Fruit fly (Drosophila melanogaster) whole organism, embryonic: ENCODE measurements around the gene CG11723.

Experiments
- Atf3 ChIP-seq: fragments of 200-800 bp; sonication (Bioruptor generic); optimal IDR thresholded peaks from 3 replicates; lab custom pipeline; 2016; ENCODE audit warnings: missing biosample characterization, missing genetic modification characterization
- CG1024 ChIP-seq: fragments of 200-800 bp; sonication (Bioruptor generic); IDR thresholded peaks from 2 replicates; pipeline ENCODE4 v1.3.6; 2022; ENCODE audit warnings: missing biosample characterization, missing genetic modification characterization
- CG10565 ChIP-seq: fragments of 200-800 bp; sonication (Bioruptor generic); optimal IDR thresholded peaks from 3 replicates; lab custom pipeline; 2016; ENCODE audit warnings: missing biosample characterization, mild to moderate bottlenecking, missing genetic modification characterization
- CG11085 ChIP-seq: fragments of 200-800 bp; sonication (Bioruptor generic); IDR thresholded peaks from 2 replicates; pipeline ENCODE4 v1.3.6; 2022; ENCODE audit warnings: missing biosample characterization, missing genetic modification characterization
- CG13624 ChIP-seq: fragments of 200-800 bp; sonication (Bioruptor generic); optimal IDR thresholded peaks from 2 replicates; lab custom pipeline; 2016; ENCODE audit warnings: missing biosample characterization, missing genetic modification characterization
- CG14667 ChIP-seq: fragments of 200-800 bp; sonication (Bioruptor generic); IDR thresholded peaks from 2 replicates; pipeline ENCODE4 v1.3.6; 2022; ENCODE audit warnings: missing biosample characterization, missing genetic modification characterization
- CG15011 ChIP-seq: fragments of 200-800 bp; sonication (Bioruptor generic); optimal IDR thresholded peaks from 3 replicates; lab custom pipeline; 2018; ENCODE audit warnings: missing biosample characterization, mild to moderate bottlenecking, missing genetic modification characterization
- CG15696 ChIP-seq: fragments of 200-800 bp; sonication (Bioruptor generic); optimal IDR thresholded peaks from 2 replicates; lab custom pipeline; 2019; ENCODE audit warnings: missing biosample characterization, mild to moderate bottlenecking, missing genetic modification characterization, moderate library complexity
- CG18619 ChIP-seq: fragments of 200-800 bp; sonication (Bioruptor generic); optimal IDR thresholded peaks from 3 replicates; lab custom pipeline; 2017; ENCODE audit warnings: missing biosample characterization, mild to moderate bottlenecking, missing genetic modification characterization
- CG30020 ChIP-seq: fragments of 200-800 bp; optimal IDR thresholded peaks from 2 replicates; lab custom pipeline; 2019; ENCODE audit warnings: missing biosample characterization, mild to moderate bottlenecking, missing genetic modification characterization, moderate library complexity
- CG30431 ChIP-seq: fragments of 200-800 bp; sonication (Bioruptor generic); optimal IDR thresholded peaks from 2 replicates; lab custom pipeline; 2017; ENCODE audit warnings: missing biosample characterization, missing genetic modification characterization
- CG33557 ChIP-seq: fragments of 200-800 bp; sonication (Bioruptor generic); optimal IDR thresholded peaks from 2 replicates; lab custom pipeline; 2019; ENCODE audit warnings: missing biosample characterization, mild to moderate bottlenecking, missing genetic modification characterization, moderate library complexity
- CG4404 ChIP-seq: fragments of 200-800 bp; sonication (Bioruptor generic); IDR thresholded peaks from 2 replicates; pipeline ENCODE4 v1.3.6; 2022; ENCODE audit warnings: missing biosample characterization, missing genetic modification characterization
- CG7357 ChIP-seq: fragments of 200-800 bp; sonication (Bioruptor generic); IDR thresholded peaks from 3 replicates; pipeline ENCODE4 v1.3.6; 2022; ENCODE audit warnings: missing biosample characterization, missing genetic modification characterization
- CG7928 ChIP-seq: fragments of 200-800 bp; sonication (Bioruptor generic); optimal IDR thresholded peaks from 2 replicates; lab custom pipeline; 2017; ENCODE audit warnings: missing biosample characterization, mild to moderate bottlenecking, missing genetic modification characterization
- Dfd ChIP-seq, 2 experiments: fragments of >200 bp; optimal IDR thresholded peaks; 2 replicates each; lab custom pipeline; 2017; ENCODE audit warnings: missing biosample characterization in 2 of 2, missing genetic modification characterization in 2 of 2
- Hmx ChIP-seq: fragments of 200-800 bp; sonication (Bioruptor generic); optimal IDR thresholded peaks from 2 replicates; lab custom pipeline; 2016; ENCODE audit warnings: missing biosample characterization, missing genetic modification characterization
- Lim3 ChIP-seq: fragments of 200-800 bp; sonication (Bioruptor generic); IDR thresholded peaks from 2 replicates; pipeline ENCODE4 v1.3.6; 2022; ENCODE audit warnings: missing biosample characterization, missing genetic modification characterization
- Mrtf ChIP-seq: fragments of 200-800 bp; sonication (Bioruptor generic); IDR thresholded peaks from 3 replicates; pipeline ENCODE4 v1.3.6; 2022; ENCODE audit warnings: missing biosample characterization, missing genetic modification characterization
- NC2α ChIP-seq: fragments of 200-800 bp; sonication (Bioruptor generic); optimal IDR thresholded peaks from 2 replicates; lab custom pipeline; 2016; ENCODE audit warnings: missing biosample characterization, missing genetic modification characterization
- NC2β ChIP-seq: fragments of 200-800 bp; sonication (Bioruptor generic); optimal IDR thresholded peaks from 2 replicates; lab custom pipeline; 2016; ENCODE audit warnings: missing biosample characterization, missing genetic modification characterization
- Scr ChIP-seq: fragments of 200-800 bp; sonication (Bioruptor generic); IDR thresholded peaks from 2 replicates; pipeline ENCODE4 v1.3.6; 2022; ENCODE audit warnings: missing biosample characterization, missing genetic modification characterization; ENCODE audit not compliant: partially characterized antibody
- Spps ChIP-seq: fragments of 200-800 bp; sonication (Bioruptor generic); optimal IDR thresholded peaks from 2 replicates; lab custom pipeline; 2018; ENCODE audit warnings: missing biosample characterization, mild to moderate bottlenecking, missing genetic modification characterization
- Sry-δ ChIP-seq: fragments of 200-800 bp; sonication (Bioruptor generic); optimal IDR thresholded peaks from 2 replicates; lab custom pipeline; 2016; ENCODE audit warnings: missing biosample characterization, missing genetic modification characterization
- Taf1 ChIP-seq: fragments of 200-800 bp; sonication (Bioruptor generic); IDR thresholded peaks from 2 replicates; pipeline ENCODE4 v1.3.6; 2022; ENCODE audit warnings: missing biosample characterization, missing genetic modification characterization
- Usf ChIP-seq: fragments of 200-800 bp; sonication (Bioruptor generic); optimal IDR thresholded peaks from 2 replicates; lab custom pipeline; 2017; ENCODE audit warnings: missing genotype, missing biosample characterization, missing genetic modification characterization
- al ChIP-seq: fragments of 200-800 bp; sonication (Bioruptor generic); IDR thresholded peaks from 2 replicates; pipeline ENCODE4 v1.3.6; 2022; ENCODE audit warnings: missing biosample characterization, missing genetic modification characterization
- aop ChIP-seq: fragments of 200-800 bp; sonication (Bioruptor generic); IDR thresholded peaks from 2 replicates; pipeline ENCODE4 v1.3.6; 2022; ENCODE audit warnings: missing biosample characterization, missing genetic modification characterization
- ase ChIP-seq: fragments of 200-800 bp; sonication (Bioruptor generic); IDR thresholded peaks from 3 replicates; pipeline ENCODE4 v1.3.6; 2022; ENCODE audit warnings: missing biosample characterization, missing genetic modification characterization
- fd102C ChIP-seq: fragments of 200-800 bp; sonication (Bioruptor generic); optimal IDR thresholded peaks from 2 replicates; lab custom pipeline; 2018; ENCODE audit warnings: missing biosample characterization, mild to moderate bottlenecking, missing genetic modification characterization, moderate library complexity
- her ChIP-seq: fragments of 200-800 bp; sonication (Bioruptor generic); optimal IDR thresholded peaks from 2 replicates; lab custom pipeline; 2016; ENCODE audit warnings: missing biosample characterization, missing genetic modification characterization
- hkb ChIP-seq, 2 experiments: fragments of 200-800 bp in 1 of 2; fragments of >200 bp in 1 of 2; sonication (Bioruptor generic) in 1 of 2; IDR thresholded peaks in 1 of 2; optimal IDR thresholded peaks in 1 of 2; 2 replicates each; pipeline versions ENCODE4 v1.3.6 to Lab custom; 2017 to 2022; ENCODE audit warnings: missing biosample characterization in 1 of 2, missing genetic modification characterization in 1 of 2
- insv ChIP-seq, 2 experiments: fragments of 200-800 bp; sonication (Bioruptor generic); optimal IDR thresholded peaks; 3 replicates each; lab custom pipeline; 2016 to 2018; ENCODE audit warnings: missing biosample characterization in 2 of 2, missing genetic modification characterization in 2 of 2
- mld ChIP-seq: fragments of 200-800 bp; sonication (Bioruptor generic); IDR thresholded peaks from 3 replicates; pipeline ENCODE4 v1.3.6; 2022; ENCODE audit warnings: missing biosample characterization, missing genetic modification characterization; ENCODE audit not compliant: partially characterized antibody
- org-1 ChIP-seq: fragments of 200-800 bp; sonication (Bioruptor generic); optimal IDR thresholded peaks from 2 replicates; lab custom pipeline; 2017; ENCODE audit warnings: missing biosample characterization, missing genetic modification characterization
- pb ChIP-seq: fragments of 200-800 bp; sonication (Bioruptor generic); optimal IDR thresholded peaks from 3 replicates; lab custom pipeline; 2016; ENCODE audit warnings: missing biosample characterization, missing genetic modification characterization
- peb ChIP-seq: fragments of 200-800 bp; sonication (Bioruptor generic); IDR thresholded peaks from 2 replicates; pipeline ENCODE4 v1.3.6; 2022; ENCODE audit warnings: missing biosample characterization, missing genetic modification characterization
- pita ChIP-seq: fragments of 200-800 bp; sonication (Bioruptor generic); optimal IDR thresholded peaks from 2 replicates; lab custom pipeline; 2017; ENCODE audit warnings: missing biosample characterization, mild to moderate bottlenecking, missing genetic modification characterization
- pum ChIP-seq: fragments of 200-800 bp; sonication (Bioruptor generic); optimal IDR thresholded peaks from 2 replicates; lab custom pipeline; 2016; ENCODE audit warnings: missing biosample characterization, missing genetic modification characterization
- slp2 ChIP-seq: fragments of 200-800 bp; sonication (Bioruptor generic); optimal IDR thresholded peaks from 2 replicates; lab custom pipeline; 2016; ENCODE audit warnings: missing biosample characterization, missing genetic modification characterization
- sob ChIP-seq: fragments of 200-800 bp; sonication (Bioruptor generic); IDR thresholded peaks from 2 replicates; pipeline ENCODE4 v1.3.6; 2022; ENCODE audit warnings: missing biosample characterization, missing genetic modification characterization
- tgo ChIP-seq: fragments of 200-800 bp; sonication (Bioruptor generic); IDR thresholded peaks from 3 replicates; pipeline ENCODE4 v1.3.6; 2022; ENCODE audit warnings: missing biosample characterization, missing genetic modification characterization
- tup ChIP-seq: fragments of 200-800 bp; sonication (Bioruptor generic); optimal IDR thresholded peaks from 2 replicates; lab custom pipeline; 2016; ENCODE audit warnings: missing biosample characterization, mild to moderate bottlenecking, missing genetic modification characterization, moderate library complexity
- zen ChIP-seq: fragments of 200-800 bp; sonication (Bioruptor generic); optimal IDR thresholded peaks from 3 replicates; lab custom pipeline; 2018; ENCODE audit warnings: missing biosample characterization, mild to moderate bottlenecking, missing genetic modification characterization, moderate library complexity

Gene CG11723

DNA sequence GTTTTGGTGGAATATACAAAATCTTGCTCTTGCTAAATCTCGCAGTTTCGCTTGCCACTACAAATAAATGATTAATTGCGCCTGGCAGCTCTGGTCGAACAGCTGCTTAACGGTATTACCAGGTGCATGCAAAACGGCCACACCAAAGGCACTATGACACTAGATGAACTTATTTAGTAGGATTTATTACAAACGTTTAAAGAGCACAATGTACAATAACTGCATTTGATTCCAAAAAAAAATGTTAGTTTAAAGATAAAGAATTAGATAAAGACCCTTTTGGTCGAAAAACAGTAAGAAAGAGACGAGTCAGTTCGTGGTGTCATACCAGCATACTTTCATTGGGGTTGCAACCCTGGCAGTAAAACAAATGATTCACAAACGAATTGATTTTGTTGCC is at the start of gene CG11723, which contains the start of gene Tbcd (continued):
- TF ChIP-seq CG30020 (peak; percentile 88), Mrtf (GFP tag; lab: Robert Waterston, UW) (peak; percentile 91), hkb (optimal IDR thresholded peaks at IDR 0.05; lab: Kevin White, UChicago) (no peak), hkb (GFP tag; IDR thresholded peaks at IDR 0.05; lab: Robert Waterston, UW) (peak; percentile 95), al (peak; percentile 84), CG1024 (GFP tag; lab: Robert Waterston, UW) (peak; percentile 80), CG15696 (tag; lab: Kevin White, UChicago) (peak; percentile 82), sob (GFP tag; lab: Robert Waterston, UW) (peak; percentile 92), mld (GFP tag; lab: Robert Waterston, UW) (no peak), CG7928 (GFP tag; lab: Kevin White, UChicago) (peak; percentile 66), CG14667 (GFP tag; lab: Robert Waterston, UW) (peak; percentile 93), CG7357 (GFP tag; lab: Robert Waterston, UW) (peak; percentile 84), fd102C (peak; percentile 29), pum (GFP tag; lab: Kevin White, UChicago) (peak; percentile 88), CG10565 (no peak), CG30431 (GFP tag; lab: Kevin White, UChicago) (peak; percentile 82), peb (GFP tag; lab: Robert Waterston, UW) (peak; percentile 90), slp2 (peak; percentile 77), pb (peak; percentile 83), aop (GFP tag; lab: Robert Waterston, UW) (peak; percentile 85), CG4404 (peak; percentile 77), Dfd (GFP tag; optimal IDR thresholded peaks at IDR 0.05; lab: Kevin White, UChicago) (no peak), org-1 (GFP tag; lab: Kevin White, UChicago) (peak; percentile 68), NC2α (GFP tag; lab: Kevin White, UChicago) (peak; percentile 68), tup (GFP tag; lab: Kevin White, UChicago) (peak; percentile 62), CG33557 (GFP tag; lab: Kevin White, UChicago) (peak; percentile 71), CG11085 (GFP tag; lab: Robert Waterston, UW) (peak; percentile 77), Spps (peak; percentile 73), Hmx (no peak), tgo (peak; percentile 95)
- TF ChIP-seq, all 482 proteins: peak for 373

DNA sequence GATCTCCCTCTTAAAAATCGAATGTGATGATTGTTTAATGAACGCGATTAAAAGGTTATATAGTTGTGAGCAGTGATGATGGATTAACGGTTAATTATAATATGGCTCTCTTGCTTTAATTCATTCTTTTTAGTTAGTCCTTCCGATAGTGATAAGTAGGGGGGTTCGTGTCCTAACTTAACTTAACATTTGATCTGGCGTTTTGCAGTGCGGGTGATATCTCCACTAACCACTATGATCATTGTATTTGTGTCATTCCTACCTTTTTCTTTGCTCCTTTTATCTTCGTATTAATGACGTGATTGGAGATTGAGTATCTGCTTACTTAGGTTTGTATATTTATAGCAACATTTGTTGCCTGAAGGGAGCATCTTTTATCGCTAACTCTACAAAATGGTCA is 48.3 kb upstream of the CG11723 start:
- no peak for TF ChIP-seq CG13624 (GFP tag; lab: Kevin White, UChicago)
- no peak for TF ChIP-seq NC2β
- no peak for TF ChIP-seq CG18619 (GFP tag; lab: Kevin White, UChicago)
- TF ChIP-seq Scr (GFP tag; lab: Robert Waterston, UW) = no peak
- no peak for TF ChIP-seq Atf3 (GFP tag; lab: Kevin White, UChicago)
- TF ChIP-seq her (GFP tag; lab: Kevin White, UChicago) = no peak
- TF ChIP-seq Usf (GFP tag; lab: Kevin White, UChicago) = no peak
- TF ChIP-seq Taf1 = no peak
- no peak for TF ChIP-seq ase
- peak in 1 of 2 experiments; percentile 53 for TF ChIP-seq insv (GFP tag; optimal IDR thresholded peaks at IDR 0.05; lab: Kevin White, UChicago)
- peak; percentile 16 for TF ChIP-seq zen (tag; lab: Kevin White, UChicago)
- TF ChIP-seq Sry-δ = no peak
- no peak for TF ChIP-seq Lim3 (GFP tag; lab: Robert Waterston, UW)
- peak; percentile 37 for TF ChIP-seq pita (GFP tag; lab: Kevin White, UChicago)
- TF ChIP-seq CG15011 (GFP tag; lab: Kevin White, UChicago) = no peak
